Fruit fly (Drosophila melanogaster): ENCODE measurements around the gene CG12171.
A peak's percentile ranks its signal among the peaks of the same experiment; 100 is the strongest.

Gene CG12171

DNA sequence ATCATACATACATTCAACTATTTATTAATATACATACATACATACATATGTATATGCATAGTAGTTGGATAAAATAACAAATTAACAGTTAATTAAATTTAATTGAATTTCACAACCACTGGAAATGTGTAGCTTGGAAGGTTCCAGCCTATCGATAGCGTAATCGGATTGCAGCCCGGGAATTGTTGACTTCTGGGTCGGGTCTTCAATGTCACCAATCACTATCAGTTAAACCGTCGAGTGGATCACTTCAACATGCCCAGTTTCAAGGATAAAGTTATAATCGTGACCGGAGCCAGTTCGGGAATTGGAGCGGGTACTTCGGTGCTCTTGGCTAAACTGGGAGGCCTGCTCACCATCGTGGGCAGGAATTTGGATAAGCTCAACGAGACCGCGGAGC lies at the start of gene CG12171:
Gene CG12171 (plus strand): TSS at position 191 of the 400 bp plus-strand sequence.
- no peak for TF ChIP-seq CG32006 (GFP tag; optimal IDR thresholded peaks at IDR 0.05)
- no peak for TF ChIP-seq fd59A (GFP tag; optimal IDR thresholded peaks at IDR 0.05)
- no peak for TF ChIP-seq achi (GFP tag; optimal IDR thresholded peaks at IDR 0.05)
- TF ChIP-seq esn (GFP tag; optimal IDR thresholded peaks at IDR 0.05) = peak; percentile 8
- TF ChIP-seq CG34406 (GFP tag; optimal IDR thresholded peaks at IDR 0.05) = no peak
- TF ChIP-seq dac (GFP tag; optimal IDR thresholded peaks at IDR 0.05) = no peak
- TF ChIP-seq CG6276 (GFP tag; optimal IDR thresholded peaks at IDR 0.05) = no peak
- TF ChIP-seq svp (GFP tag) = peak; percentile 98

DNA sequence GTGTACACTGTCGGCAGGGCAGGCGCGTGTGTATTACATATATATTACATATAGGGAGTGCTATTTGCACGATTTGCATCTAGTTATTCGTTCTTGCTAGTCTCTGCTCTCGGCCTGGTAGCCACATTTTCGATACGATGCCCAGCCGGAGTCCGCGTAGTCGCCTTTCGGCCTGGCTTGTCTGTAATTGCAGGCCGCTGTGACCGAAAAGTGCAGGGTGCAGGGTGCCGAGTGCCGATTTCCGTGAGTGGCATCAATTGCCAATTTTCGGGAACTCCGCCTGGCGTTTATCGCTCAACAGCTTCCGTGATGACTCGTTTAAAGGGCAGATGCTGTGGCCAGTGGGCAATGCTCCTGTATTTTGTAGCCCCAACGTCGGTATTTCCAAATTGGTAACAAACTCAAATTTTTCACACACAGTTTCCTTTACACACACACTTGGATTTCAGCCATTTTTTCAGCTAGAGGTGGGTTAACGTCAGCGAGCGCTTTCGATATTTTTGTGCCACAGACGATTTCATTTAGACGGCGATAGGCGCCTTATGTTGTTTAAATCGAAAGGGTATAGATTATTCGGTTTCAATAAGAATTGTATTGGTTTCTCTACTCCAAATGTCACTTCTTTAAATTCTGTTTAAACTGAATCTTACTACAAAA lies 45.4 kb upstream of the CG12171 start, which contains the start of gene CG2926:
Gene CG2926 (minus strand): TSS at position 518 of the 657 bp plus-strand sequence.
- TF ChIP-seq Hr38 (GFP tag; optimal IDR thresholded peaks at IDR 0.05) = no peak
- TF ChIP-seq esn (GFP tag; optimal IDR thresholded peaks at IDR 0.05) = peak; percentile 43
- TF ChIP-seq cyc (GFP tag; optimal IDR thresholded peaks at IDR 0.05) = peak; percentile 31
- TF ChIP-seq CG31627 (GFP tag; optimal IDR thresholded peaks at IDR 0.05) = peak; percentile 18
- TF ChIP-seq CG11902 (GFP tag; optimal IDR thresholded peaks at IDR 0.05) = no peak
- peak; percentile 45 for TF ChIP-seq CG6854 (GFP tag; optimal IDR thresholded peaks at IDR 0.05)
- TF ChIP-seq lz (GFP tag; optimal IDR thresholded peaks at IDR 0.05) = peak; percentile 40
- TF ChIP-seq CG15336 (GFP tag; IDR thresholded peaks at IDR 0.05) = peak; percentile 28; the same call in 1 of the 2 replicates

DNA sequence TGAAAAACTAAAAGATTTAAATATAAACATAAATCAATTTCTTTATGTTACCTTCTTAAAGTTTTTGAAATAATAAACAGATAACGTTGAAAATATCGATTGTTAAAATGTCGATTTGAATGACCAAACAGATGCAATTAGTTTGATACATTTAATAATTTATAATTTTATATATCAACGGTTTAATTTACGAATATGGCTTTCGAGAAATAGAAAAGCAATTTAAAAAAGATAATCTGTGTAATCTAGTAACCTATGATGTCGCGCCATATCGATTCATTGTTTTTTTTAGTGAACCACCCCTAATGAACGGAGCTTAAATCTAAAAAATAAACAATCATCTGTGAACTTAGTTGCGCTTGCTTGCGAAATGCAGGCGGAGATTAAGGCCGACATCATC lies 44.9 kb upstream of the CG12171 start, which contains the start of gene PolZ2:
Gene PolZ2 (plus strand): TSS at position 301 of the 400 bp plus-strand sequence.
- TF ChIP-seq CG31627 (GFP tag; optimal IDR thresholded peaks at IDR 0.05) = no peak

DNA sequence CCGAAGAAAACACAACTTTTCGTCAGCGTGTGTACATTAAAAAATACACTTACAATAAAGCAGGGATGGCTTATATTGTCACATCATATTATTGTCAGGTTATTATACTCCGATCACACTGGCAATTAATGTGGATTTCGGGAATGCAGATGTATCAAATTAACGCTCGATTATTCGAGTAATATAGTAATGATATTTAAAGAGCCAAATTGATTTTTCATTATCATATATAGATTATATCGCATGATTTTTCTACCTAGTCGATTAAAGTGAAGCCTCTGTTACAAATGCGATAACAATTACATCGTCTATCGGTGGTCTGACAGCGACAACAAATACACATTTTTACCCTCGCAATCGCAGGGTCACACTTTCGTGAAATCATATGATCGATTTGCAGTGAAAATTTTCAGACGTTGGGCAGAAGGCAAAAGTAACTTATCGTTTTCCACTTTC lies 42.0 kb upstream of the CG12171 start, which contains the start of the genes noi and Vha26:
Gene noi (minus strand): TSS at position 62 of the 456 bp plus-strand sequence.
Gene Vha26 (plus strand): TSS at position 366 of the 456 bp plus-strand sequence.
- TF ChIP-seq fd59A (GFP tag; optimal IDR thresholded peaks at IDR 0.05) = no peak
- TF ChIP-seq CG11762 (GFP tag; optimal IDR thresholded peaks at IDR 0.05; ENCODE audit: insufficient read depth) = no peak
- TF ChIP-seq svp (GFP tag) = no peak
- no peak for TF ChIP-seq CG4318 (GFP tag; optimal IDR thresholded peaks at IDR 0.05)
- TF ChIP-seq Sox14 (GFP tag; optimal IDR thresholded peaks at IDR 0.05) = no peak
- no peak for TF ChIP-seq Eip75B (GFP tag; optimal IDR thresholded peaks at IDR 0.05)
- no peak for TF ChIP-seq vri (GFP tag; optimal IDR thresholded peaks at IDR 0.05)
- TF ChIP-seq Eip78C (GFP tag) = peak; percentile 61
- no peak for TF ChIP-seq Hr38 (GFP tag; optimal IDR thresholded peaks at IDR 0.05)
- no peak for TF ChIP-seq Sox102F (GFP tag; optimal IDR thresholded peaks at IDR 0.05)
- no peak for TF ChIP-seq CG10631 (GFP tag; optimal IDR thresholded peaks at IDR 0.05)
- no peak for TF ChIP-seq dac (GFP tag; optimal IDR thresholded peaks at IDR 0.05)
- no peak for TF ChIP-seq spab (GFP tag; optimal IDR thresholded peaks at IDR 0.05)
- TF ChIP-seq topi (GFP tag; optimal IDR thresholded peaks at IDR 0.05) = peak; percentile 20
- no peak for TF ChIP-seq CG6808 (GFP tag; optimal IDR thresholded peaks at IDR 0.05)
- TF ChIP-seq CG16779 (tag; optimal IDR thresholded peaks at IDR 0.05) = no peak
- no peak for TF ChIP-seq Ets21C (GFP tag; optimal IDR thresholded peaks at IDR 0.05)
- TF ChIP-seq CG7368 (GFP tag; optimal IDR thresholded peaks at IDR 0.05) = no peak
- no peak for TF ChIP-seq CG34406 (GFP tag; optimal IDR thresholded peaks at IDR 0.05)
- TF ChIP-seq esn (GFP tag; optimal IDR thresholded peaks at IDR 0.05) = peak; percentile 11
- no peak for TF ChIP-seq Hr39 (GFP tag; optimal IDR thresholded peaks at IDR 0.05)
- TF ChIP-seq fkh (GFP tag; optimal IDR thresholded peaks at IDR 0.05) = peak; percentile 92
- no peak for TF ChIP-seq Met (GFP tag; optimal IDR thresholded peaks at IDR 0.05)
- peak; percentile 9 for TF ChIP-seq CG1621 (tag; optimal IDR thresholded peaks at IDR 0.05)
- no peak; the same call in 2 of the 3 replicates for TF ChIP-seq eg (GFP tag; IDR thresholded peaks at IDR 0.05)
- TF ChIP-seq Hr4 (GFP tag; optimal IDR thresholded peaks at IDR 0.05) = no peak
- TF ChIP-seq OdsH (GFP tag; optimal IDR thresholded peaks at IDR 0.05) = no peak
- TF ChIP-seq acj6 (GFP tag; optimal IDR thresholded peaks at IDR 0.05) = no peak
- peak; percentile 49 for TF ChIP-seq CG31627 (GFP tag; optimal IDR thresholded peaks at IDR 0.05)
- no peak for TF ChIP-seq Smox (GFP tag; optimal IDR thresholded peaks at IDR 0.05)
- TF ChIP-seq Gug (GFP tag; IDR thresholded peaks at IDR 0.05) = no peak
- peak; percentile 7 for TF ChIP-seq Ets96B (tag; optimal IDR thresholded peaks at IDR 0.05)
- peak; percentile 38 for TF ChIP-seq dsx (GFP tag; optimal IDR thresholded peaks at IDR 0.05; ENCODE audit: poor library complexity, severe bottlenecking)
- peak; percentile 26 for TF ChIP-seq lz (GFP tag; optimal IDR thresholded peaks at IDR 0.05)
- TF ChIP-seq CG8632 (GFP tag; optimal IDR thresholded peaks at IDR 0.05) = no peak
- TF ChIP-seq CG6854 (GFP tag; optimal IDR thresholded peaks at IDR 0.05) = peak; percentile 10
- TF ChIP-seq CG8319 (GFP tag; optimal IDR thresholded peaks at IDR 0.05) = no peak
- TF ChIP-seq CG3032 (tag; optimal IDR thresholded peaks at IDR 0.05) = peak; percentile 58

All from whole organism, prepupa.